Fruit fly (Drosophila melanogaster) whole organism, embryonic: ENCODE results near the gene CG5181.

Source experiments
- BtbVII ChIP-seq: fragments of 200-800 bp; sonication (Bioruptor generic); optimal IDR thresholded peaks from 3 replicates; lab custom pipeline; 2017; ENCODE audit warnings: missing biosample characterization, mild to moderate bottlenecking, missing genetic modification characterization
- CG11696 ChIP-seq: fragments of 200-800 bp; sonication (Bioruptor generic); IDR thresholded peaks from 2 replicates; pipeline ENCODE4 v1.3.6; 2022; ENCODE audit warnings: missing biosample characterization, missing genetic modification characterization
- CG13296 ChIP-seq: fragments of 200-800 bp; sonication (Bioruptor generic); optimal IDR thresholded peaks from 3 replicates; lab custom pipeline; 2018; ENCODE audit warnings: missing biosample characterization, mild to moderate bottlenecking, missing genetic modification characterization
- CG14441 ChIP-seq: fragments of 200-800 bp; sonication (Bioruptor generic); IDR thresholded peaks from 2 replicates; pipeline ENCODE4 v1.3.6; 2022; ENCODE audit warnings: missing biosample characterization, missing genetic modification characterization
- CG15269 ChIP-seq: fragments of 200-800 bp; sonication (Bioruptor generic); optimal IDR thresholded peaks from 2 replicates; lab custom pipeline; 2018; ENCODE audit warnings: missing biosample characterization, mild to moderate bottlenecking, missing genetic modification characterization, moderate library complexity
- CG17385 ChIP-seq: fragments of 200-800 bp; sonication (Bioruptor generic); optimal IDR thresholded peaks from 3 replicates; lab custom pipeline; 2018; ENCODE audit warnings: missing biosample characterization, mild to moderate bottlenecking, missing genetic modification characterization
- CG2120 ChIP-seq: fragments of 200-800 bp; sonication (Bioruptor generic); optimal IDR thresholded peaks from 3 replicates; lab custom pipeline; 2016; ENCODE audit warnings: missing biosample characterization, missing genetic modification characterization
- CG30403 ChIP-seq: fragments of 200-800 bp; sonication (Bioruptor generic); optimal IDR thresholded peaks from 3 replicates; lab custom pipeline; 2016; ENCODE audit warnings: missing biosample characterization, missing genetic modification characterization
- CG3163 ChIP-seq: fragments of 200-800 bp; sonication (Bioruptor generic); optimal IDR thresholded peaks from 3 replicates; lab custom pipeline; 2016; ENCODE audit warnings: missing biosample characterization, missing genetic modification characterization
- CG32532 ChIP-seq: fragments of 200-800 bp; sonication (Bioruptor generic); IDR thresholded peaks from 2 replicates; pipeline ENCODE4 v1.3.6; 2022; ENCODE audit warnings: missing biosample characterization, missing genetic modification characterization
- CG3281 ChIP-seq: fragments of 200-800 bp; sonication (Bioruptor generic); optimal IDR thresholded peaks from 3 replicates; lab custom pipeline; 2017; ENCODE audit warnings: missing biosample characterization, mild to moderate bottlenecking, missing genetic modification characterization
- CG3847 ChIP-seq: fragments of 200-800 bp; sonication (Bioruptor generic); IDR thresholded peaks from 2 replicates; pipeline ENCODE4 v1.3.6; 2022; ENCODE audit warnings: missing biosample characterization, missing genetic modification characterization
- CG6272 ChIP-seq: fragments of 200-800 bp; sonication (Bioruptor generic); IDR thresholded peaks from 2 replicates; pipeline ENCODE4 v1.3.6; 2022; ENCODE audit warnings: missing biosample characterization, missing genetic modification characterization
- CG7839 ChIP-seq: fragments of 200-800 bp; sonication (Bioruptor generic); optimal IDR thresholded peaks from 3 replicates; lab custom pipeline; 2018; ENCODE audit warnings: missing biosample characterization, mild to moderate bottlenecking, missing genetic modification characterization, moderate library complexity
- CG7987 ChIP-seq: fragments of 200-800 bp; sonication (Bioruptor generic); optimal IDR thresholded peaks from 2 replicates; lab custom pipeline; 2018; ENCODE audit warnings: missing biosample characterization, mild to moderate bottlenecking, missing genetic modification characterization, moderate library complexity
- CG8924 ChIP-seq: fragments of 200-800 bp; optimal IDR thresholded peaks from 3 replicates; lab custom pipeline; 2019; ENCODE audit warnings: missing biosample characterization, mild to moderate bottlenecking, missing genetic modification characterization, moderate library complexity
- CG9727 ChIP-seq: fragments of 200-800 bp; sonication (Bioruptor generic); optimal IDR thresholded peaks from 3 replicates; lab custom pipeline; 2017; ENCODE audit warnings: missing biosample characterization, mild to moderate bottlenecking, missing genetic modification characterization
- CG9817 ChIP-seq: fragments of 200-800 bp; sonication (Bioruptor generic); optimal IDR thresholded peaks from 2 replicates; lab custom pipeline; 2018; ENCODE audit warnings: missing biosample characterization, mild to moderate bottlenecking, missing genetic modification characterization, moderate library complexity
- CG9932 ChIP-seq: fragments of 200-800 bp; sonication (Bioruptor generic); IDR thresholded peaks from 2 replicates; pipeline ENCODE4 v1.3.6; 2022; ENCODE audit warnings: missing biosample characterization, missing genetic modification characterization
- Camta ChIP-seq: fragments of 200-800 bp; sonication (Bioruptor generic); optimal IDR thresholded peaks from 2 replicates; lab custom pipeline; 2016; ENCODE audit warnings: missing biosample characterization, missing genetic modification characterization
- D19B ChIP-seq: fragments of 200-800 bp; sonication (Bioruptor generic); optimal IDR thresholded peaks from 2 replicates; lab custom pipeline; 2017; ENCODE audit warnings: missing biosample characterization, mild to moderate bottlenecking, missing genetic modification characterization
- Ets65A ChIP-seq: fragments of 200-800 bp; sonication (Bioruptor generic); peaks from one replicate; lab custom pipeline; 2016; ENCODE audit warnings: missing biosample characterization, missing genetic modification characterization
- Fer1 ChIP-seq: fragments of 200-800 bp; sonication (Bioruptor generic); optimal IDR thresholded peaks from 2 replicates; lab custom pipeline; 2017; ENCODE audit warnings: missing biosample characterization, mild to moderate bottlenecking, missing genetic modification characterization
- H2.0 ChIP-seq: fragments of 200-800 bp; sonication (Bioruptor generic); IDR thresholded peaks from 2 replicates; pipeline ENCODE4 v1.3.6; 2022; ENCODE audit warnings: missing biosample characterization, missing genetic modification characterization
- Hmr ChIP-seq: fragments of 200-800 bp; sonication (Bioruptor generic); optimal IDR thresholded peaks from 3 replicates; lab custom pipeline; 2017; ENCODE audit warnings: mild to moderate bottlenecking, missing biosample characterization, missing genetic modification reagents, missing genetic modification characterization
- Oli ChIP-seq: fragments of 200-800 bp; sonication (Bioruptor generic); optimal IDR thresholded peaks from 2 replicates; lab custom pipeline; 2018; ENCODE audit warnings: missing biosample characterization, mild to moderate bottlenecking, missing genetic modification characterization, moderate library complexity
- Pdp1 ChIP-seq, 2 experiments: fragments of 200-800 bp; sonication (Bioruptor generic); optimal IDR thresholded peaks; 3 replicates each; lab custom pipeline; 2016; ENCODE audit warnings: missing biosample characterization in 2 of 2, missing genetic modification characterization in 2 of 2, mild to moderate bottlenecking in 1 of 2, moderate library complexity in 1 of 2
- Ravus ChIP-seq: fragments of 200-800 bp; sonication (Bioruptor generic); IDR thresholded peaks from 2 replicates; pipeline ENCODE4 v1.3.6; 2022; ENCODE audit warnings: missing biosample characterization, missing genetic modification characterization
- Sox102F ChIP-seq: fragments of 200-800 bp; sonication (Bioruptor generic); optimal IDR thresholded peaks from 2 replicates; lab custom pipeline; 2018; ENCODE audit warnings: missing biosample characterization, mild to moderate bottlenecking, missing genetic modification characterization, moderate library complexity
- Stat92E ChIP-seq, 3 experiments: fragments of >200 bp in 2 of 3; fragments of 200-800 bp in 1 of 3; sonication (Bioruptor generic) in 1 of 3; optimal IDR thresholded peaks; 2 replicates each; lab custom pipeline; 2017 to 2019; ENCODE audit warnings: missing biosample characterization in 3 of 3, missing genetic modification characterization in 3 of 3, mild to moderate bottlenecking in 1 of 3, moderate library complexity in 1 of 3
- Taf1 ChIP-seq: fragments of 200-800 bp; sonication (Bioruptor generic); IDR thresholded peaks from 2 replicates; pipeline ENCODE4 v1.3.6; 2022; ENCODE audit warnings: missing biosample characterization, missing genetic modification characterization
- al ChIP-seq: fragments of 200-800 bp; sonication (Bioruptor generic); IDR thresholded peaks from 2 replicates; pipeline ENCODE4 v1.3.6; 2022; ENCODE audit warnings: missing biosample characterization, missing genetic modification characterization
- dmrt99B ChIP-seq: fragments of 200-800 bp; sonication (Bioruptor generic); optimal IDR thresholded peaks from 2 replicates; lab custom pipeline; 2018; ENCODE audit warnings: missing biosample characterization, mild to moderate bottlenecking, missing genetic modification characterization, moderate library complexity
- dysf ChIP-seq: fragments of 200-800 bp; sonication (Bioruptor generic); IDR thresholded peaks from 3 replicates; pipeline ENCODE4 v1.3.6; 2022; ENCODE audit warnings: missing biosample characterization, missing genetic modification characterization
- esg ChIP-seq: fragments of 200-800 bp; sonication (Bioruptor generic); conservative IDR thresholded peaks from 2 replicates; pipeline ENCODE4 v1.3.6; 2022; ENCODE audit warnings: missing biosample characterization, missing genetic modification characterization
- fd3F ChIP-seq: fragments of 200-800 bp; sonication (Bioruptor generic); optimal IDR thresholded peaks from 2 replicates; lab custom pipeline; 2018; ENCODE audit warnings: missing biosample characterization, mild to moderate bottlenecking, missing genetic modification characterization, moderate library complexity
- fd64A ChIP-seq: fragments of 200-800 bp; sonication (Bioruptor generic); optimal IDR thresholded peaks from 3 replicates; lab custom pipeline; 2018; ENCODE audit warnings: missing biosample characterization, mild to moderate bottlenecking, missing genetic modification characterization
- grau ChIP-seq: fragments of 200-800 bp; optimal IDR thresholded peaks from 3 replicates; lab custom pipeline; 2019; ENCODE audit warnings: missing biosample characterization, mild to moderate bottlenecking, missing genetic modification characterization, moderate library complexity
- gro ChIP-seq: fragments of 200-800 bp; sonication (Bioruptor generic); optimal IDR thresholded peaks from 2 replicates; lab custom pipeline; 2016; ENCODE audit warnings: missing biosample characterization, missing genetic modification characterization
- hkb ChIP-seq, 2 experiments: fragments of 200-800 bp in 1 of 2; fragments of >200 bp in 1 of 2; sonication (Bioruptor generic) in 1 of 2; IDR thresholded peaks in 1 of 2; optimal IDR thresholded peaks in 1 of 2; 2 replicates each; pipeline versions ENCODE4 v1.3.6 to Lab custom; 2017 to 2022; ENCODE audit warnings: missing biosample characterization in 1 of 2, missing genetic modification characterization in 1 of 2
- lmd ChIP-seq: fragments of 200-800 bp; sonication (Bioruptor generic); IDR thresholded peaks from 2 replicates; pipeline ENCODE4 v1.3.6; 2022; ENCODE audit warnings: missing biosample characterization, missing genetic modification characterization
- nmo ChIP-seq: fragments of 200-800 bp; sonication (Bioruptor generic); optimal IDR thresholded peaks from 2 replicates; lab custom pipeline; 2018; ENCODE audit warnings: missing biosample characterization, mild to moderate bottlenecking, missing genetic modification characterization, moderate library complexity
- pan ChIP-seq, 4 experiments: fragments of >200 bp in 3 of 4; fragments of 200-800 bp in 1 of 4; sonication (Bioruptor generic) in 1 of 4; optimal IDR thresholded peaks in 3 of 4; IDR thresholded peaks in 1 of 4; 2 replicates each; pipeline versions ENCODE4 v1.3.6 to Lab custom; 2017 to 2022; ENCODE audit warnings: missing biosample characterization in 2 of 4, missing genetic modification characterization in 2 of 4, mixed read lengths in 1 of 4
- ranshi ChIP-seq: fragments of 200-800 bp; sonication (Bioruptor generic); IDR thresholded peaks from 2 replicates; pipeline ENCODE4 v1.3.6; 2022; ENCODE audit warnings: missing biosample characterization, missing genetic modification characterization
- sd ChIP-seq: fragments of 200-800 bp; sonication (Bioruptor generic); optimal IDR thresholded peaks from 3 replicates; lab custom pipeline; 2018; ENCODE audit warnings: missing biosample characterization, mild to moderate bottlenecking, missing genetic modification characterization, moderate library complexity
- sug ChIP-seq: fragments of 200-800 bp; optimal IDR thresholded peaks from 2 replicates; lab custom pipeline; 2019; ENCODE audit warnings: missing biosample characterization, mild to moderate bottlenecking, missing genetic modification characterization, moderate library complexity
- tgo ChIP-seq: fragments of 200-800 bp; sonication (Bioruptor generic); IDR thresholded peaks from 3 replicates; pipeline ENCODE4 v1.3.6; 2022; ENCODE audit warnings: missing biosample characterization, missing genetic modification characterization
- tna ChIP-seq: fragments of 200-800 bp; sonication (Bioruptor generic); IDR thresholded peaks from 2 replicates; pipeline ENCODE4 v1.3.6; 2022; ENCODE audit warnings: missing biosample characterization, missing genetic modification characterization; ENCODE audit not compliant: partially characterized antibody
- vfl ChIP-seq: fragments of 200-800 bp; sonication (Bioruptor generic); optimal IDR thresholded peaks from 2 replicates; lab custom pipeline; 2016; ENCODE audit warnings: missing biosample characterization, missing genetic modification characterization

CG5181 gene

dm6 chr2L:7442929-7443328 lies 33.3 kb upstream of the CG5181 start (continued):
- TF ChIP-seq dmrt99B (tag; lab: Kevin White, UChicago) (peak; percentile 41), CG15269 (tag; lab: Kevin White, UChicago) (peak; percentile 65), Ravus (peak; percentile 32), Camta (GFP tag; lab: Kevin White, UChicago) (no peak), CG2120 (GFP tag; lab: Kevin White, UChicago) (peak; percentile 69), dysf (GFP tag; lab: Robert Waterston, UW) (peak; percentile 65; the same call in 2 of the 3 replicates), tgo (GFP tag; lab: Robert Waterston, UW) (peak; percentile 49; the same call in 2 of the 3 replicates), Stat92E (GFP tag; optimal IDR thresholded peaks at IDR 0.05; lab: Kevin White, UChicago) (no peak), CG13296 (GFP tag; lab: Kevin White, UChicago) (peak; percentile 26), Pdp1 (GFP tag; optimal IDR thresholded peaks at IDR 0.05; lab: Kevin White, UChicago) (peak in 1 of 2 experiments; percentile 12), tna (GFP tag; lab: Robert Waterston, UW) (no peak), CG30403 (GFP tag; lab: Kevin White, UChicago) (peak; percentile 47), grau (tag; lab: Kevin White, UChicago) (peak; percentile 47), CG7839 (tag; lab: Kevin White, UChicago) (peak; percentile 51), lmd (GFP tag; lab: Robert Waterston, UW) (peak; percentile 60; the same call in 1 of the 2 replicates), CG7987 (no peak), CG8924 (no peak), nmo (GFP tag; lab: Kevin White, UChicago) (peak; percentile 5), hkb (optimal IDR thresholded peaks at IDR 0.05; lab: Kevin White, UChicago) (no peak), hkb (GFP tag; IDR thresholded peaks at IDR 0.05; lab: Robert Waterston, UW) (peak; percentile 40; the same call in 1 of the 2 replicates), CG3163 (GFP tag; lab: Kevin White, UChicago) (no peak), CG6272 (0 out of 2 replicates have a peak, but pooled peaks have one; percentile 6), fd64A (GFP tag; lab: Kevin White, UChicago) (no peak), gro (GFP tag; lab: Kevin White, UChicago) (peak; percentile 14), Oli (peak; percentile 23), sug (tag; lab: Kevin White, UChicago) (peak; percentile 8), al (peak; percentile 69), CG9932 (GFP tag; lab: Robert Waterston, UW) (peak; percentile 78), Hmr (GFP tag; lab: Kevin White, UChicago) (peak; percentile 47), sd (peak; percentile 3), Fer1 (GFP tag; lab: Kevin White, UChicago) (peak; percentile 7), vfl (GFP tag; lab: Kevin White, UChicago) (peak; percentile 34), ranshi (GFP tag; lab: Robert Waterston, UW) (peak; percentile 21; the same call in 1 of the 2 replicates), CG9817 (tag; lab: Kevin White, UChicago) (peak; percentile 29), CG3281 (GFP tag; lab: Kevin White, UChicago) (peak; percentile 56), CG17385 (peak; percentile 27), Sox102F (GFP tag; lab: Kevin White, UChicago) (peak; percentile 15), pan (optimal IDR thresholded peaks at IDR 0.05; lab: Kevin White, UChicago) (no peak), pan (GFP tag; optimal IDR thresholded peaks at IDR 0.05 in 1 of 2, IDR thresholded peaks at IDR 0.05 in 1 of 2) (peak in 1 of 2 experiments; percentile 58), esg (peak; percentile 37; the same call in 1 of the 2 replicates), CG3847 (GFP tag; lab: Robert Waterston, UW) (peak; percentile 42), CG9727 (GFP tag; lab: Kevin White, UChicago) (peak; percentile 3), Ets65A (GFP tag; lab: Kevin White, UChicago) (peak; percentile 84), fd3F (GFP tag; lab: Kevin White, UChicago) (peak; percentile 47), BtbVII (GFP tag; lab: Kevin White, UChicago) (peak; percentile 24), D19B (GFP tag; lab: Kevin White, UChicago) (peak; percentile 29), Taf1 (GFP tag; lab: Robert Waterston, UW) (peak; percentile 37; the same call in 1 of the 2 replicates), H2.0 (GFP tag; lab: Robert Waterston, UW) (peak; percentile 28; the same call in 1 of the 2 replicates), CG14441 (GFP tag; lab: Robert Waterston, UW) (peak; percentile 67), CG11696 (GFP tag; lab: Robert Waterston, UW) (no peak), CG32532 (peak; percentile 75)
